Fruit fly (Drosophila melanogaster) whole organism, prepupa: ENCODE results near the gene ea.
A peak's percentile ranks its signal among the peaks of the same experiment; 100 is the strongest.

Experiments
- Blimp-1 ChIP-seq: fragments of 200-800 bp; sonication (Bioruptor generic); optimal IDR thresholded peaks from 3 replicates; lab custom pipeline; 2017; ENCODE audit warnings: missing biosample characterization, missing genetic modification characterization, mild to moderate bottlenecking, moderate library complexity, missing genetic modification reagents
- CG10669 ChIP-seq: fragments of 200-800 bp; sonication (Bioruptor generic); optimal IDR thresholded peaks from 3 replicates; lab custom pipeline; 2018; ENCODE audit warnings: missing biosample characterization, mild to moderate bottlenecking, missing genetic modification characterization, moderate library complexity
- CG11294 ChIP-seq: fragments of 200-800 bp; sonication (Bioruptor generic); IDR thresholded peaks from 2 replicates; pipeline ENCODE4 v1.3.6; 2022; ENCODE audit warnings: missing biosample characterization, missing genetic modification characterization
- CG11902 ChIP-seq: fragments of 200-800 bp; sonication (Bioruptor generic); optimal IDR thresholded peaks from 3 replicates; lab custom pipeline; 2016; ENCODE audit warnings: missing biosample characterization, missing genetic modification characterization
- CG15336 ChIP-seq: fragments of 200-800 bp; sonication (Bioruptor generic); IDR thresholded peaks from 2 replicates; pipeline ENCODE4 v1.3.6; 2022; ENCODE audit warnings: missing biosample characterization, missing genetic modification characterization
- CG1621 ChIP-seq: fragments of 200-800 bp; sonication (Bioruptor generic); optimal IDR thresholded peaks from 3 replicates; lab custom pipeline; 2018; ENCODE audit warnings: missing biosample characterization, mild to moderate bottlenecking, missing genetic modification characterization
- CG16779 ChIP-seq: fragments of 200-800 bp; sonication (Bioruptor generic); optimal IDR thresholded peaks from 3 replicates; lab custom pipeline; 2017; ENCODE audit warnings: missing biosample characterization, mild to moderate bottlenecking, missing genetic modification characterization
- CG31627 ChIP-seq: fragments of 200-800 bp; sonication (Bioruptor generic); optimal IDR thresholded peaks from 3 replicates; lab custom pipeline; 2016; ENCODE audit warnings: missing biosample characterization, missing genetic modification characterization
- CG34406 ChIP-seq: fragments of 200-800 bp; sonication (Bioruptor generic); optimal IDR thresholded peaks from 3 replicates; lab custom pipeline; 2016; ENCODE audit warnings: missing biosample characterization, missing genetic modification characterization
- CG3919 ChIP-seq: fragments of 200-800 bp; sonication (Bioruptor generic); optimal IDR thresholded peaks from 3 replicates; lab custom pipeline; 2016; ENCODE audit warnings: missing biosample characterization, missing genetic modification characterization
- CG6808 ChIP-seq: fragments of 200-800 bp; sonication (Bioruptor generic); optimal IDR thresholded peaks from 3 replicates; lab custom pipeline; 2017; ENCODE audit warnings: missing biosample characterization, missing genetic modification characterization, mild to moderate bottlenecking, moderate library complexity, missing genetic modification reagents
- CG6854 ChIP-seq: fragments of 200-800 bp; sonication (Bioruptor generic); optimal IDR thresholded peaks from 2 replicates; lab custom pipeline; 2017; ENCODE audit warnings: missing biosample characterization, mild to moderate bottlenecking, missing genetic modification characterization
- CG7368 ChIP-seq: fragments of 200-800 bp; sonication (Bioruptor generic); optimal IDR thresholded peaks from 3 replicates; lab custom pipeline; 2016; ENCODE audit warnings: missing biosample characterization, missing genetic modification characterization
- CG8119 ChIP-seq: fragments of 200-800 bp; sonication (Bioruptor generic); IDR thresholded peaks from 3 replicates; pipeline ENCODE4 v1.3.6; 2022; ENCODE audit warnings: missing biosample characterization, missing genetic modification characterization
- CG8319 ChIP-seq: fragments of 200-800 bp; sonication (Bioruptor generic); optimal IDR thresholded peaks from 3 replicates; lab custom pipeline; 2016; ENCODE audit warnings: missing biosample characterization, missing genetic modification characterization
- CG8632 ChIP-seq: fragments of 200-800 bp; sonication (Bioruptor generic); optimal IDR thresholded peaks from 3 replicates; lab custom pipeline; 2016; ENCODE audit warnings: missing biosample characterization, missing genetic modification characterization
- CG9139 ChIP-seq: fragments of 200-800 bp; sonication (Bioruptor generic); optimal IDR thresholded peaks from 3 replicates; lab custom pipeline; 2017; ENCODE audit warnings: missing biosample characterization, mild to moderate bottlenecking, missing genetic modification characterization
- Eip75B ChIP-seq: fragments of 200-800 bp; sonication (Bioruptor generic); optimal IDR thresholded peaks from 3 replicates; lab custom pipeline; 2016; ENCODE audit warnings: missing biosample characterization, missing genetic modification characterization
- Eip78C ChIP-seq: fragments of 200-800 bp; sonication (Bioruptor generic); peaks from one replicate; lab custom pipeline; 2016; ENCODE audit warnings: missing biosample characterization, missing genetic modification characterization
- Ets21C ChIP-seq: fragments of 200-800 bp; sonication (Bioruptor generic); optimal IDR thresholded peaks from 3 replicates; lab custom pipeline; 2016; ENCODE audit warnings: missing biosample characterization, missing genetic modification characterization
- Ets96B ChIP-seq: fragments of 200-800 bp; optimal IDR thresholded peaks from 2 replicates; lab custom pipeline; 2019; ENCODE audit warnings: missing biosample characterization, mild to moderate bottlenecking, missing genetic modification characterization, moderate library complexity
- Hr38 ChIP-seq: sonication (Bioruptor generic); optimal IDR thresholded peaks from 2 replicates; lab custom pipeline; 2016; ENCODE audit warnings: missing biosample characterization, missing genetic modification characterization
- Hr4 ChIP-seq: fragments of 200-800 bp; sonication (Bioruptor generic); optimal IDR thresholded peaks from 3 replicates; lab custom pipeline; 2016; ENCODE audit warnings: missing biosample characterization, missing genetic modification characterization
- Lpt ChIP-seq: fragments of 200-800 bp; sonication (Bioruptor generic); optimal IDR thresholded peaks from 3 replicates; lab custom pipeline; 2016; ENCODE audit warnings: missing biosample characterization, missing genetic modification characterization
- Met ChIP-seq: fragments of 200-800 bp; sonication (Bioruptor generic); optimal IDR thresholded peaks from 3 replicates; lab custom pipeline; 2016; ENCODE audit warnings: missing biosample characterization, missing genetic modification characterization
- Smox ChIP-seq: fragments of 200-800 bp; sonication (Bioruptor generic); optimal IDR thresholded peaks from 3 replicates; lab custom pipeline; 2016; ENCODE audit warnings: missing biosample characterization, missing genetic modification characterization
- Sox102F ChIP-seq: fragments of 200-800 bp; sonication (Bioruptor generic); optimal IDR thresholded peaks from 2 replicates; lab custom pipeline; 2016; ENCODE audit warnings: missing biosample characterization, mild to moderate bottlenecking, missing genetic modification characterization
- Sox14 ChIP-seq: fragments of 200-800 bp; sonication (Bioruptor generic); optimal IDR thresholded peaks from 3 replicates; lab custom pipeline; 2016; ENCODE audit warnings: missing biosample characterization, missing genetic modification characterization
- Sox15 ChIP-seq: fragments of 200-800 bp; sonication (Bioruptor generic); optimal IDR thresholded peaks from 3 replicates; lab custom pipeline; 2016; ENCODE audit warnings: missing biosample characterization, missing genetic modification characterization
- acj6 ChIP-seq: fragments of 200-800 bp; sonication (Bioruptor generic); optimal IDR thresholded peaks from 3 replicates; lab custom pipeline; 2016; ENCODE audit warnings: missing biosample characterization, missing genetic modification characterization
- dsx ChIP-seq: fragments of 200-800 bp; optimal IDR thresholded peaks from 3 replicates; lab custom pipeline; 2019; ENCODE audit warnings: missing biosample characterization, mild to moderate bottlenecking, missing genetic modification characterization, moderate library complexity; ENCODE audit not compliant: poor library complexity, severe bottlenecking
- esn ChIP-seq: fragments of 200-800 bp; sonication (Bioruptor generic); optimal IDR thresholded peaks from 2 replicates; lab custom pipeline; 2016; ENCODE audit warnings: missing biosample characterization, mild to moderate bottlenecking, missing genetic modification characterization, moderate library complexity
- fd59A ChIP-seq: fragments of 200-800 bp; sonication (Bioruptor generic); optimal IDR thresholded peaks from 2 replicates; lab custom pipeline; 2017; ENCODE audit warnings: missing biosample characterization, mild to moderate bottlenecking, missing genetic modification characterization, missing genetic modification reagents
- fd85E ChIP-seq: fragments of 200-800 bp; sonication (Bioruptor generic); optimal IDR thresholded peaks from 3 replicates; lab custom pipeline; 2016; ENCODE audit warnings: missing biosample characterization, missing genetic modification characterization
- fkh ChIP-seq: fragments of 200-800 bp; sonication (Bioruptor generic); optimal IDR thresholded peaks from 3 replicates; lab custom pipeline; 2017; ENCODE audit warnings: missing biosample characterization, mild to moderate bottlenecking, missing genetic modification characterization, moderate library complexity
- lz ChIP-seq: fragments of 200-800 bp; sonication (Bioruptor generic); optimal IDR thresholded peaks from 3 replicates; lab custom pipeline; 2016; ENCODE audit warnings: missing biosample characterization, missing genetic modification characterization
- pdm3 ChIP-seq: fragments of 200-800 bp; sonication (Bioruptor generic); optimal IDR thresholded peaks from 3 replicates; lab custom pipeline; 2016; ENCODE audit warnings: missing biosample characterization, missing genetic modification characterization
- salr ChIP-seq, 2 experiments: fragments of 200-800 bp; sonication (Bioruptor generic); optimal IDR thresholded peaks; 3 replicates each; lab custom pipeline; 2016 to 2018; ENCODE audit warnings: missing biosample characterization in 2 of 2, missing genetic modification characterization in 2 of 2, mild to moderate bottlenecking in 1 of 2
- spab ChIP-seq: fragments of 200-800 bp; sonication (Bioruptor generic); optimal IDR thresholded peaks from 2 replicates; lab custom pipeline; 2017; ENCODE audit warnings: missing biosample characterization, mild to moderate bottlenecking, missing genetic modification characterization, missing genetic modification reagents
- topi ChIP-seq: fragments of 200-800 bp; sonication (Bioruptor generic); optimal IDR thresholded peaks from 3 replicates; lab custom pipeline; 2016; ENCODE audit warnings: missing biosample characterization, missing genetic modification characterization

ea gene

DNA sequence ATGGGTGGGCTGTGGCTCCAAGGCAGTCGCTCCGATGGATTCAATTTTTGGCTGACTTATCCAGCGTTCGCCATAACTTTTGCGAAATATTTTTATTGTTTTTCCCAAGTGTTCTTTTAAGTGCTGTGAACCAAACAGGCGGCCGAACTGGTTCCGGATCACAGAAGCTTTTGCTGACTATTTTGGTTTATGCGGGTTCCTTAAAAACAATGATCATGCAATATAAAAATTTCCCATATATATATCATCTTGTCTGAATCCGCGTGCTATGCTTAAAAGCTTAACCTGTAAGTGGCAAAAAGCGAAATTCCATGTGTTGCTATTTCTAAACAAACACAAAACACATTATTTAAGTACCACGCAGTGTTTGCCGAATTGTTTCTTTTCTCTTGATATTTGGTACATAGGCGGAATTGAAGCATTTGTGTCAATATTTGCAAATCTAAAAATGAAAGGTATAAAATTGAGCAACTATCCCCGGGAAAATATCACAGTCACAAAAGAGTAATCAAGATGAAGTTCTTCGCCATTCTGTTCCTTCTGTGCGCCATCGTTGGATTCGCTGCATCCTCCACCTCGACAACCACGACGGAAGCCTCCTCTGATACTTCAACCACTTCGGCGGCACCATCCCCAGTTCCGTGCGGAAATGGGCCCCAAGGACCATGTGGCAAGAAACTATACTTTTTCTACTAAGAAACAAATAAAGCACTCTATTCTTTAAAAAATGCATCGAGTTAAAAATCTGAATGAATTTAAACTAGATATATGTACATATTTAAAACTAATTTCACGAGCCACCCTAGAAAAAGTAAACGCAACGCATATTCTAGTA, 8.4 kb upstream of the ea start, which contains the start of the genes CG6276 and CG44040 (continued):
- no peak for TF ChIP-seq CG6854 (GFP tag; lab: Kevin White, UChicago)
- peak; percentile 30 for TF ChIP-seq fd59A (GFP tag; lab: Kevin White, UChicago)
- peak; percentile 20 for TF ChIP-seq Sox15 (GFP tag; lab: Kevin White, UChicago)
- peak; percentile 63 for TF ChIP-seq CG3919 (GFP tag; lab: Kevin White, UChicago)
- no peak for TF ChIP-seq CG9139 (GFP tag; lab: Kevin White, UChicago)
- peak; percentile 76 for TF ChIP-seq esn (GFP tag; lab: Kevin White, UChicago)
- no peak for TF ChIP-seq spab
- peak; percentile 58 for TF ChIP-seq Ets21C (GFP tag; lab: Kevin White, UChicago)
- peak; percentile 58 for TF ChIP-seq Met (GFP tag; lab: Kevin White, UChicago)
- TF ChIP-seq topi (GFP tag; lab: Kevin White, UChicago), result peak; percentile 63
- no peak for TF ChIP-seq Sox102F (GFP tag; lab: Kevin White, UChicago)
- peak; percentile 31 for TF ChIP-seq dsx
- TF ChIP-seq Hr38 (GFP tag; lab: Kevin White, UChicago), result no peak
- TF ChIP-seq Eip78C, result peak; percentile 89
- no peak for TF ChIP-seq Smox (GFP tag; lab: Kevin White, UChicago)
- 0 out of 2 replicates have a peak, but pooled peaks have one; percentile 24 for TF ChIP-seq CG15336
- peak; percentile 69 for TF ChIP-seq pdm3 (GFP tag; lab: Kevin White, UChicago)
- TF ChIP-seq Eip75B (GFP tag; lab: Kevin White, UChicago), result peak; percentile 61
- TF ChIP-seq CG16779, result no peak
- peak; percentile 40 for TF ChIP-seq CG8632 (GFP tag; lab: Kevin White, UChicago)
- peak; percentile 19 for TF ChIP-seq CG34406 (GFP tag; lab: Kevin White, UChicago)
- peak; percentile 16 for TF ChIP-seq CG11902 (GFP tag; lab: Kevin White, UChicago)
- peak; percentile 61 for TF ChIP-seq Sox14 (GFP tag; lab: Kevin White, UChicago)
- peak; percentile 59 for TF ChIP-seq fkh (GFP tag; lab: Kevin White, UChicago)
- peak; percentile 50 for TF ChIP-seq CG6808 (GFP tag; lab: Kevin White, UChicago)
- peak; percentile 34 for TF ChIP-seq Ets96B (tag; lab: Kevin White, UChicago)
- TF ChIP-seq fd85E, result no peak
- peak; percentile 2 for TF ChIP-seq Lpt (GFP tag; lab: Kevin White, UChicago)
- TF ChIP-seq CG1621 (tag; lab: Kevin White, UChicago), result peak; percentile 26
- peak; percentile 50 for TF ChIP-seq CG10669
- TF ChIP-seq acj6 (GFP tag; lab: Kevin White, UChicago), result peak; percentile 56
- peak; percentile 40 to 64 for TF ChIP-seq salr (GFP tag; optimal IDR thresholded peaks at IDR 0.05; lab: Kevin White, UChicago)
- TF ChIP-seq CG8319 (GFP tag; lab: Kevin White, UChicago), result no peak
- peak; percentile 37; the same call in 1 of the 3 replicates for TF ChIP-seq CG8119 (GFP tag; lab: Robert Waterston, UW)
- TF ChIP-seq CG31627 (GFP tag; lab: Kevin White, UChicago), result peak; percentile 57
- TF ChIP-seq lz (GFP tag; lab: Kevin White, UChicago), result peak; percentile 68
- TF ChIP-seq, all 60 proteins: peak for 44

DNA sequence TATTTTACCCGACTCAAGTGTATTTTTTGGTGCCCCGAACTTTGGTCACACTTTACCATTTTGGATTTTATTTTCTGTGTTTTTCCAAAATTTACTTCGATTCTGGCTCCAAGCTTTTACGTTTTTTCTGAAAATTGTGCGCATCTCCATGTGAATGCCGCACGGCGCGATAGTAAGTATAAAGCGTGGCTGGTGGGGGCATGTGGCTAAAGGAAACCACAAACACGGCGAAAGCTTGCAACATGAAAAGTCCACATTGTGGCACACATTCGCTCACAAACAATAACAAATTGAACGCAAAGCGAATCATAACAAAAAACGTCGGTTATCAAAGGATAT, 7.8 kb upstream of the ea start, which contains the start of gene ear:
ear (plus strand) TSS at position 10 of the 339 bp plus-strand sequence.
- TF ChIP-seq CG7368 (GFP tag; lab: Kevin White, UChicago), result no peak
- TF ChIP-seq Blimp-1 (GFP tag; lab: Kevin White, UChicago), result no peak
- TF ChIP-seq Met (GFP tag; lab: Kevin White, UChicago), result no peak
- TF ChIP-seq dsx, result peak; percentile 3
- TF ChIP-seq CG11294 (GFP tag; lab: Robert Waterston, UW), result no peak
- TF ChIP-seq Hr4 (GFP tag; lab: Kevin White, UChicago), result no peak
